Fruit fly (Drosophila melanogaster) whole organism, prepupa: ENCODE data around the gene Grip.

Source experiments
- CG10669 ChIP-seq: fragments of 200-800 bp; sonication (Bioruptor generic); optimal IDR thresholded peaks from 3 replicates; lab custom pipeline; 2018; ENCODE audit warnings: missing biosample characterization, mild to moderate bottlenecking, missing genetic modification characterization, moderate library complexity
- CG34406 ChIP-seq: fragments of 200-800 bp; sonication (Bioruptor generic); optimal IDR thresholded peaks from 3 replicates; lab custom pipeline; 2016; ENCODE audit warnings: missing biosample characterization, missing genetic modification characterization
- eg ChIP-seq: fragments of 200-800 bp; sonication (Bioruptor generic); IDR thresholded peaks from 3 replicates; pipeline ENCODE4 v1.3.6; 2022; ENCODE audit warnings: missing biosample characterization, missing genetic modification characterization

DNA sequence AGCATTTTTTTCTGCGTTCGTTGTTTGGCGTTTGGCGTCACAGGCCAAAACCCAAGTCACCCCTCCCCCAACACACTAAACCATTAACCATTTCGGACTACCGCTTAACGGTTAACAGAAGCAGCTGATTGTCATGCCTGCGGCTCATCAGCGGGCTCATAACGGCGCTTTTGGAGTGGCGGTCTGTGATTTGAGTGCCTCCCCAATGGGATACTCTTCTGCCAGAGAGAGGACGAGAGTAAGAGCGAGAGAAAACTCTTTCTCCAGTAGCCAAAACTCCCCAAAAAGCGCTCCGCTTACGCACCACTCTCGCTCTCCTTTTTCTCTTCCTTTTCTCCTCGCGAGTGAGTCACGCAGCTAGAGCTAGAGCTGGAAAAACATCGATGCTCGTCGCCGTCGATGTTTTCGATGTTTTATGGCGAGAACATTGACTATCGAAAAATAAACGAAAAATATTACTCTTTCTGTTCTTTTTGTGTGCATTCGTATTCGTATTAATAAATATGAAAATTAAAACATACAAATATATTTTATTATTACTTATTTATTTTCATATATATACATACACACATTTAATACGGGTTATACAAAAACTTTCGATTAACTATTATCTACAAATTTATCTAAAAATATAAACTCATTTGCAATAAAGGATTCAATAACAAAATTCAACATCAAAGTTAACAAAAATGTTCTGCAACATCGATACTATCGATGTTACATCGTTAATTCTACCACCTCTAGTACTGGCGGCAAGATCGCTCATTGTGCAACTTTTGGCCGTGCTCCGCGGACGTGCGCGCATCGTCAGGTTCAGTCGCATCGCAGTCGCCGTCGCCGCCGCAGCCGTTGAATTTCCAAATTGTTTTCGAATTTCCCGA lies at the start of gene Grip:
- TF ChIP-seq eg, result 0 out of 3 replicates have a peak, but pooled peaks have one; percentile 21
- peak; percentile 25 for TF ChIP-seq CG34406
- no peak for TF ChIP-seq CG10669 (GFP tag; lab: Kevin White, UChicago)
